Fruit fly (Drosophila melanogaster) whole organism, embryonic: ENCODE results near the gene Nph.

Source experiments
- ATbp ChIP-seq: fragments of 200-800 bp; sonication (Bioruptor generic); optimal IDR thresholded peaks from 2 replicates; lab custom pipeline; 2017; ENCODE audit warnings: missing biosample characterization, mild to moderate bottlenecking, missing genetic modification characterization, missing genetic modification reagents
- CG11560 ChIP-seq: fragments of 200-800 bp; sonication (Bioruptor generic); IDR thresholded peaks from 3 replicates; pipeline ENCODE4 v1.3.6; 2022; ENCODE audit warnings: missing biosample characterization, missing genetic modification characterization
- CG18011 ChIP-seq: fragments of 200-800 bp; sonication (Bioruptor generic); optimal IDR thresholded peaks from 2 replicates; lab custom pipeline; 2017; ENCODE audit warnings: missing biosample characterization, missing genetic modification characterization, mild to moderate bottlenecking, moderate library complexity, missing genotype
- CG30403 ChIP-seq: fragments of 200-800 bp; sonication (Bioruptor generic); optimal IDR thresholded peaks from 3 replicates; lab custom pipeline; 2016; ENCODE audit warnings: missing biosample characterization, missing genetic modification characterization
- CG31441 ChIP-seq: fragments of 200-800 bp; sonication (Bioruptor generic); IDR thresholded peaks from 2 replicates; pipeline ENCODE4 v1.3.6; 2022; ENCODE audit warnings: missing biosample characterization, missing genetic modification characterization
- Fer3 ChIP-seq: fragments of 200-800 bp; sonication (Bioruptor generic); optimal IDR thresholded peaks from 2 replicates; lab custom pipeline; 2018; ENCODE audit warnings: missing biosample characterization, mild to moderate bottlenecking, missing genetic modification characterization, moderate library complexity
- Gsc ChIP-seq: fragments of 200-800 bp; sonication (Bioruptor generic); IDR thresholded peaks from 2 replicates; pipeline ENCODE4 v1.3.6; 2022; ENCODE audit warnings: missing biosample characterization, missing genetic modification characterization
- Trl ChIP-seq, 3 experiments: fragments of >200 bp in 2 of 3; fragments of 200-800 bp in 1 of 3; sonication (Bioruptor generic) in 1 of 3; optimal IDR thresholded peaks; 2 replicates in 1 of 3; 3 replicates in 2 of 3; lab custom pipeline; 2016 to 2017; ENCODE audit warnings: missing biosample characterization in 1 of 3, missing genetic modification characterization in 1 of 3
- ap ChIP-seq: fragments of 200-800 bp; sonication (Bioruptor generic); IDR thresholded peaks from 2 replicates; pipeline ENCODE4 v1.3.6; 2022; ENCODE audit warnings: missing biosample characterization, missing genetic modification characterization
- dmrt99B ChIP-seq: fragments of 200-800 bp; sonication (Bioruptor generic); optimal IDR thresholded peaks from 2 replicates; lab custom pipeline; 2018; ENCODE audit warnings: missing biosample characterization, mild to moderate bottlenecking, missing genetic modification characterization, moderate library complexity
- dpn ChIP-seq, 2 experiments: fragments of 200-800 bp; sonication (Bioruptor generic); optimal IDR thresholded peaks; 3 replicates each; lab custom pipeline; 2016; ENCODE audit warnings: missing biosample characterization in 2 of 2, missing genetic modification characterization in 2 of 2
- inv ChIP-seq: fragments of 200-800 bp; sonication (Bioruptor generic); IDR thresholded peaks from 2 replicates; pipeline ENCODE4 v1.3.6; 2022; ENCODE audit warnings: missing biosample characterization, missing genetic modification characterization; ENCODE audit not compliant: partially characterized antibody
- run ChIP-seq: fragments of 200-800 bp; sonication (Bioruptor generic); optimal IDR thresholded peaks from 3 replicates; lab custom pipeline; 2018; ENCODE audit warnings: missing biosample characterization, mild to moderate bottlenecking, missing genetic modification characterization
- sob ChIP-seq: fragments of 200-800 bp; sonication (Bioruptor generic); IDR thresholded peaks from 2 replicates; pipeline ENCODE4 v1.3.6; 2022; ENCODE audit warnings: missing biosample characterization, missing genetic modification characterization

DNA sequence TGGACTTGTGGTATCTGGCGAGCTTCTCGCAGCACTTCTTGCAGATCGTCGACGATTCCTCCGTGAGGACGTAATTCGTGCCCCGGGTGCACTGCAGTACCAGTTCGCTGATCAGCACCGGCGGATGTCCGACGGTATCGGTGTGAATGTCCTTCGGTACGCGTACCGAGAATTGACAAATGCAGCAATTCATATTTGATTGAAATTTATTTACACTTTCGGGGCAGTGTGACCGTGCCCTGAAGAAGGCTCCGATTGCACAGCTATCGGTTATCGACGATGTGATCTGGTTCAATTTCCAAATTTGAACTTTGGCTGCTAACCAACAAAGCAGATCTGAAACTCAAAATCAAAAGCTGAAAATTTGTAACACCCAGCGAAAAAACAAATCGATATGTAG is 31.9 kb upstream of the Nph start, which contains the start of gene ZIPIC:
- TF ChIP-seq Trl (optimal IDR thresholded peaks at IDR 0.05; lab: Kevin White, UChicago): no peak
- no peak for TF ChIP-seq Trl (GFP tag; optimal IDR thresholded peaks at IDR 0.05; lab: Kevin White, UChicago)
- TF ChIP-seq sob (GFP tag; lab: Robert Waterston, UW): no peak
- no peak for TF ChIP-seq CG31441
- no peak for TF ChIP-seq ATbp (GFP tag; lab: Kevin White, UChicago)
- no peak for TF ChIP-seq CG18011 (GFP tag; lab: Kevin White, UChicago)
- peak; percentile 27 for TF ChIP-seq inv (GFP tag; lab: Robert Waterston, UW)
- TF ChIP-seq CG11560 (tag; lab: Robert Waterston, UW): no peak
- TF ChIP-seq dpn (GFP tag; optimal IDR thresholded peaks at IDR 0.05; lab: Kevin White, UChicago): no peak
- no peak for TF ChIP-seq run (tag; lab: Kevin White, UChicago)
- TF ChIP-seq ap: no peak
- no peak for TF ChIP-seq dmrt99B (tag; lab: Kevin White, UChicago)
- TF ChIP-seq CG30403 (GFP tag; lab: Kevin White, UChicago): no peak
- no peak for TF ChIP-seq Fer3 (tag; lab: Kevin White, UChicago)
- TF ChIP-seq Gsc (GFP tag; lab: Robert Waterston, UW): no peak
